Fruit fly (Drosophila melanogaster) whole organism, embryonic: ENCODE data around the gene CG16798.

ENCODE experiments used
- CG11085 ChIP-seq: fragments of 200-800 bp; sonication (Bioruptor generic); IDR thresholded peaks from 2 replicates; pipeline ENCODE4 v1.3.6; 2022; ENCODE audit warnings: missing biosample characterization, missing genetic modification characterization
- CG11695 ChIP-seq: fragments of 200-800 bp; sonication (Bioruptor generic); IDR thresholded peaks from 3 replicates; pipeline ENCODE4 v1.3.6; 2022; ENCODE audit warnings: missing biosample characterization, missing genetic modification characterization
- CG12299 ChIP-seq: fragments of 200-800 bp; sonication (Bioruptor generic); optimal IDR thresholded peaks from 2 replicates; lab custom pipeline; 2018; ENCODE audit warnings: missing biosample characterization, mild to moderate bottlenecking, missing genetic modification characterization
- CG13624 ChIP-seq: fragments of 200-800 bp; sonication (Bioruptor generic); optimal IDR thresholded peaks from 2 replicates; lab custom pipeline; 2016; ENCODE audit warnings: missing biosample characterization, missing genetic modification characterization
- CG15073 ChIP-seq: fragments of 200-800 bp; sonication (Bioruptor generic); optimal IDR thresholded peaks from 2 replicates; lab custom pipeline; 2016; ENCODE audit warnings: missing biosample characterization, missing genetic modification characterization
- CG17186 ChIP-seq: fragments of 200-800 bp; sonication (Bioruptor generic); optimal IDR thresholded peaks from 3 replicates; lab custom pipeline; 2017; ENCODE audit warnings: missing biosample characterization, missing genetic modification reagents, missing genetic modification characterization
- CG17361 ChIP-seq: fragments of 200-800 bp; sonication (Bioruptor generic); IDR thresholded peaks from 3 replicates; pipeline ENCODE4 v1.3.6; 2022; ENCODE audit warnings: missing biosample characterization, missing genetic modification characterization
- CG17568 ChIP-seq: fragments of 200-800 bp; sonication (Bioruptor generic); optimal IDR thresholded peaks from 2 replicates; lab custom pipeline; 2018; ENCODE audit warnings: missing biosample characterization, mild to moderate bottlenecking, missing genetic modification characterization, moderate library complexity
- CG17829 ChIP-seq: fragments of 200-800 bp; optimal IDR thresholded peaks from 2 replicates; lab custom pipeline; 2019; ENCODE audit warnings: missing biosample characterization, mild to moderate bottlenecking, missing genetic modification characterization, moderate library complexity
- CG1792 ChIP-seq: fragments of 200-800 bp; sonication (Bioruptor generic); optimal IDR thresholded peaks from 2 replicates; lab custom pipeline; 2016; ENCODE audit warnings: missing biosample characterization, missing genetic modification characterization
- CG18599 ChIP-seq: fragments of 200-800 bp; sonication (Bioruptor generic); optimal IDR thresholded peaks from 3 replicates; lab custom pipeline; 2017; ENCODE audit warnings: missing biosample characterization, missing genetic modification characterization, mild to moderate bottlenecking, moderate library complexity, missing genetic modification reagents
- CG18619 ChIP-seq: fragments of 200-800 bp; sonication (Bioruptor generic); optimal IDR thresholded peaks from 3 replicates; lab custom pipeline; 2017; ENCODE audit warnings: missing biosample characterization, mild to moderate bottlenecking, missing genetic modification characterization
- CG2678 ChIP-seq: fragments of 200-800 bp; sonication (Bioruptor generic); optimal IDR thresholded peaks from 3 replicates; lab custom pipeline; 2019; ENCODE audit warnings: missing biosample characterization, mild to moderate bottlenecking, missing genetic modification characterization, moderate library complexity
- CG31224 ChIP-seq: fragments of 200-800 bp; sonication (Bioruptor generic); IDR thresholded peaks from 2 replicates; pipeline ENCODE4 v1.3.6; 2022; ENCODE audit warnings: missing biosample characterization, missing genetic modification characterization
- CG32767 ChIP-seq: fragments of 200-800 bp; sonication (Bioruptor generic); IDR thresholded peaks from 2 replicates; pipeline ENCODE4 v1.3.6; 2022; ENCODE audit warnings: missing biosample characterization, missing genetic modification characterization
- CG42726 ChIP-seq: fragments of 200-800 bp; sonication (Bioruptor generic); IDR thresholded peaks from 2 replicates; pipeline ENCODE4 v1.3.6; 2022; ENCODE audit warnings: missing biosample characterization, missing genetic modification characterization; ENCODE audit not compliant: partially characterized antibody
- CG4282 ChIP-seq: fragments of 200-800 bp; sonication (Bioruptor generic); optimal IDR thresholded peaks from 2 replicates; lab custom pipeline; 2016; ENCODE audit warnings: missing biosample characterization, missing genetic modification characterization
- CG4424 ChIP-seq: fragments of 200-800 bp; sonication (Bioruptor generic); optimal IDR thresholded peaks from 3 replicates; lab custom pipeline; 2016; ENCODE audit warnings: missing biosample characterization, missing genetic modification characterization
- CG4820 ChIP-seq: fragments of 200-800 bp; sonication (Bioruptor generic); optimal IDR thresholded peaks from 3 replicates; lab custom pipeline; 2016; ENCODE audit warnings: missing biosample characterization, missing genetic modification characterization
- CG7839 ChIP-seq: fragments of 200-800 bp; sonication (Bioruptor generic); optimal IDR thresholded peaks from 3 replicates; lab custom pipeline; 2018; ENCODE audit warnings: missing biosample characterization, mild to moderate bottlenecking, missing genetic modification characterization, moderate library complexity
- CG7987 ChIP-seq: fragments of 200-800 bp; sonication (Bioruptor generic); optimal IDR thresholded peaks from 2 replicates; lab custom pipeline; 2018; ENCODE audit warnings: missing biosample characterization, mild to moderate bottlenecking, missing genetic modification characterization, moderate library complexity
- CG8924 ChIP-seq: fragments of 200-800 bp; optimal IDR thresholded peaks from 3 replicates; lab custom pipeline; 2019; ENCODE audit warnings: missing biosample characterization, mild to moderate bottlenecking, missing genetic modification characterization, moderate library complexity
- Camta ChIP-seq: fragments of 200-800 bp; sonication (Bioruptor generic); optimal IDR thresholded peaks from 2 replicates; lab custom pipeline; 2016; ENCODE audit warnings: missing biosample characterization, missing genetic modification characterization
- Chrac-16 ChIP-seq: fragments of 200-800 bp; sonication (Bioruptor generic); optimal IDR thresholded peaks from 3 replicates; lab custom pipeline; 2016; ENCODE audit warnings: missing biosample characterization, missing genetic modification characterization
- D19B ChIP-seq: fragments of 200-800 bp; sonication (Bioruptor generic); optimal IDR thresholded peaks from 2 replicates; lab custom pipeline; 2017; ENCODE audit warnings: missing biosample characterization, mild to moderate bottlenecking, missing genetic modification characterization
- Dip2 ChIP-seq: fragments of 200-800 bp; sonication (Bioruptor generic); IDR thresholded peaks from 2 replicates; pipeline ENCODE4 v1.3.6; 2022; ENCODE audit warnings: missing biosample characterization, missing genetic modification characterization
- E2f2 ChIP-seq: fragments of 200-800 bp; sonication (Bioruptor generic); IDR thresholded peaks from 2 replicates; pipeline ENCODE4 v1.3.6; 2022; ENCODE audit warnings: missing biosample characterization, missing genetic modification characterization
- H15 ChIP-seq: fragments of 200-800 bp; sonication (Bioruptor generic); IDR thresholded peaks from 3 replicates; pipeline ENCODE4 v1.3.6; 2022; ENCODE audit warnings: missing biosample characterization, missing genetic modification characterization
- HLH3B ChIP-seq: fragments of 200-800 bp; sonication (Bioruptor generic); IDR thresholded peaks from 2 replicates; pipeline ENCODE4 v1.3.6; 2022; ENCODE audit warnings: missing biosample characterization, missing genetic modification characterization
- HmgD ChIP-seq: fragments of 200-800 bp; sonication (Bioruptor generic); optimal IDR thresholded peaks from 3 replicates; lab custom pipeline; 2016; ENCODE audit warnings: missing biosample characterization, missing genetic modification characterization
- Hmx ChIP-seq: fragments of 200-800 bp; sonication (Bioruptor generic); optimal IDR thresholded peaks from 2 replicates; lab custom pipeline; 2016; ENCODE audit warnings: missing biosample characterization, missing genetic modification characterization
- Hr78 ChIP-seq, 2 experiments: fragments of 200-800 bp in 1 of 2; fragments of >200 bp in 1 of 2; sonication (Bioruptor generic) in 1 of 2; optimal IDR thresholded peaks; 2 replicates each; lab custom pipeline; 2017 to 2019; ENCODE audit warnings: missing biosample characterization in 2 of 2, missing genetic modification characterization in 2 of 2, mild to moderate bottlenecking in 1 of 2, moderate library complexity in 1 of 2
- Kr ChIP-seq: fragments of 200-800 bp; sonication (Bioruptor generic); optimal IDR thresholded peaks from 2 replicates; lab custom pipeline; 2017; ENCODE audit warnings: missing biosample characterization, mild to moderate bottlenecking, missing genetic modification characterization
- Lim3 ChIP-seq: fragments of 200-800 bp; sonication (Bioruptor generic); IDR thresholded peaks from 2 replicates; pipeline ENCODE4 v1.3.6; 2022; ENCODE audit warnings: missing biosample characterization, missing genetic modification characterization
- Lpt ChIP-seq: fragments of >200 bp; optimal IDR thresholded peaks from 2 replicates; lab custom pipeline; 2018; ENCODE audit warnings: missing biosample characterization, missing genetic modification characterization
- NFAT ChIP-seq: fragments of 200-800 bp; sonication (Bioruptor generic); IDR thresholded peaks from 2 replicates; pipeline ENCODE4 v1.3.6; 2022; ENCODE audit warnings: missing biosample characterization, missing genetic modification characterization
- Ravus ChIP-seq: fragments of 200-800 bp; sonication (Bioruptor generic); IDR thresholded peaks from 2 replicates; pipeline ENCODE4 v1.3.6; 2022; ENCODE audit warnings: missing biosample characterization, missing genetic modification characterization
- ara ChIP-seq: fragments of 200-800 bp; sonication (Bioruptor generic); IDR thresholded peaks from 2 replicates; pipeline ENCODE4 v1.3.6; 2022; ENCODE audit warnings: missing biosample characterization, missing genetic modification characterization
- ems ChIP-seq: fragments of 200-800 bp; sonication (Bioruptor generic); optimal IDR thresholded peaks from 3 replicates; lab custom pipeline; 2016; ENCODE audit warnings: missing biosample characterization, missing genetic modification characterization
- fu2 ChIP-seq: fragments of 200-800 bp; sonication (Bioruptor generic); optimal IDR thresholded peaks from 2 replicates; lab custom pipeline; 2016; ENCODE audit warnings: missing biosample characterization, missing genetic modification characterization
- gsb ChIP-seq: fragments of 200-800 bp; sonication (Bioruptor generic); IDR thresholded peaks from 2 replicates; pipeline ENCODE4 v1.3.6; 2022; ENCODE audit warnings: missing biosample characterization, missing genetic modification characterization
- her ChIP-seq: fragments of 200-800 bp; sonication (Bioruptor generic); optimal IDR thresholded peaks from 2 replicates; lab custom pipeline; 2016; ENCODE audit warnings: missing biosample characterization, missing genetic modification characterization
- hkb ChIP-seq, 2 experiments: fragments of 200-800 bp in 1 of 2; fragments of >200 bp in 1 of 2; sonication (Bioruptor generic) in 1 of 2; IDR thresholded peaks in 1 of 2; optimal IDR thresholded peaks in 1 of 2; 2 replicates each; pipeline versions ENCODE4 v1.3.6 to Lab custom; 2017 to 2022; ENCODE audit warnings: missing biosample characterization in 1 of 2, missing genetic modification characterization in 1 of 2
- nmo ChIP-seq: fragments of 200-800 bp; sonication (Bioruptor generic); optimal IDR thresholded peaks from 2 replicates; lab custom pipeline; 2018; ENCODE audit warnings: missing biosample characterization, mild to moderate bottlenecking, missing genetic modification characterization, moderate library complexity
- pita ChIP-seq: fragments of 200-800 bp; sonication (Bioruptor generic); optimal IDR thresholded peaks from 2 replicates; lab custom pipeline; 2017; ENCODE audit warnings: missing biosample characterization, mild to moderate bottlenecking, missing genetic modification characterization
- ro ChIP-seq: fragments of 200-800 bp; sonication (Bioruptor generic); IDR thresholded peaks from 2 replicates; pipeline ENCODE4 v1.3.6; 2022; ENCODE audit warnings: missing biosample characterization, missing genetic modification characterization
- run ChIP-seq: fragments of 200-800 bp; sonication (Bioruptor generic); optimal IDR thresholded peaks from 3 replicates; lab custom pipeline; 2018; ENCODE audit warnings: missing biosample characterization, mild to moderate bottlenecking, missing genetic modification characterization
- sqz ChIP-seq: fragments of 200-800 bp; sonication (Bioruptor generic); optimal IDR thresholded peaks from 3 replicates; lab custom pipeline; 2018; ENCODE audit warnings: missing biosample characterization, mild to moderate bottlenecking, missing genetic modification characterization
- zen2 ChIP-seq: fragments of 200-800 bp; sonication (Bioruptor generic); IDR thresholded peaks from 3 replicates; pipeline ENCODE4 v1.3.6; 2022; ENCODE audit warnings: missing biosample characterization, missing genetic modification characterization; ENCODE audit not compliant: partially characterized antibody

The CG16798 gene

DNA sequence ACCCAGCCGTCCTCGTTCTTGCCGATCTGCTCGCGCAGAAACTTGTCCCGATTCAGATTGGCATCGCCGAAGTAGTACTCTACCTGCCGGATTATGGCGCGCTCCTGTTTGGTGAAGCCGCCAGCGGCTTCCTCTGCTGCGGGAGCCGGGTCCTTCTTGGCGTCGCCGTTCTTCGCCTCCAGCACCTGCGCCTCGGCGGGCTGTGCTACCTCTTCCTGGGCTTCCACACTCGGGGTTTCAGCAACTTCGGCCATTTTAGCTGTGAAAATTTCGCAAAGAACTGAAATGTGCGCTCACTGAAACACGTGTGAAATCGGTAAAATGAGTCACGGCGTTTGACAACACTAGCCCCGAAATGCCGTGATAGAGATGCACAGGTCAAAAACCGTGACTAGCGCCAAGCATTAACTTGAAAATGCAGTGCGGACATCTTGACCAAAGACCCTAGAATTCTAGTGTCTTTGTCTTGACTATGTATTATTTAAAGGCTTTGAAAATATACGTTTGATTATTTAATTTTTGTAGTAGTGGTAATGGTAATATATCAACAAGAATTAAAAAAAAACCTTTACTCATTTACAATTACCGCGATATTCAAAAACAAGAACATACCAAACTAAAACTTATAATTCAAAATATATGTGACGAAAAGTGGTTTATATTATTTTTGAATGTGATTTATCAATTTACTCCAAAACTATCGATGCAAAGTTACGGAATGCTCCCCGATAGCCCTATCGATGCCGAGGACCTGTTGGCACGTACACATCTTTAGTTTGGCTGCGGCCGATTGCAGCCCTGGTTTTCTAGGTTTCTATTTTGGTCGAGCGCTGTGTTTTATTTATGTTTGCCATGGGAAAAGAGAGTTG is 32.3 kb downstream of the CG16798 start, which contains the start of the genes La and RtGEF (continued):
- no peak for TF ChIP-seq CG1792 (GFP tag; lab: Kevin White, UChicago)
- TF ChIP-seq CG32767, result no peak
- TF ChIP-seq CG17568, result no peak
- peak; percentile 56 for TF ChIP-seq CG2678 (tag; lab: Kevin White, UChicago)
- TF ChIP-seq her (GFP tag; lab: Kevin White, UChicago), result peak; percentile 31
- peak; percentile 58 for TF ChIP-seq fu2 (GFP tag; lab: Kevin White, UChicago)
- TF ChIP-seq CG18619 (GFP tag; lab: Kevin White, UChicago), result peak; percentile 30
- TF ChIP-seq CG15073 (GFP tag; lab: Kevin White, UChicago), result no peak
- TF ChIP-seq Ravus (GFP tag; lab: Robert Waterston, UW), result no peak
- no peak for TF ChIP-seq gsb (GFP tag; lab: Robert Waterston, UW)
- peak; percentile 48 for TF ChIP-seq CG4820 (GFP tag; lab: Kevin White, UChicago)
- 0 out of 3 replicates have a peak, but pooled peaks have one; percentile 19 for TF ChIP-seq H15 (GFP tag; lab: Robert Waterston, UW)
- no peak for TF ChIP-seq Lim3
- peak; percentile 53 for TF ChIP-seq Camta (GFP tag; lab: Kevin White, UChicago)
- TF ChIP-seq CG4282 (GFP tag; lab: Kevin White, UChicago), result no peak
- peak; percentile 73 for TF ChIP-seq nmo
- no peak for TF ChIP-seq sqz (GFP tag; lab: Kevin White, UChicago)
- no peak for TF ChIP-seq CG12299 (tag; lab: Kevin White, UChicago)
- TF ChIP-seq ems (GFP tag; lab: Kevin White, UChicago), result peak; percentile 22
- TF ChIP-seq Lpt (GFP tag; lab: Kevin White, UChicago), result no peak
- peak; percentile 77 for TF ChIP-seq NFAT
- TF ChIP-seq HLH3B, result no peak
- TF ChIP-seq CG4424 (GFP tag; lab: Kevin White, UChicago), result peak; percentile 69
- TF ChIP-seq Hmx (GFP tag; lab: Kevin White, UChicago), result peak; percentile 13
- TF ChIP-seq CG11085 (GFP tag; lab: Robert Waterston, UW), result peak; percentile 7; the same call in 1 of the 2 replicates
- peak; percentile 37 for TF ChIP-seq Chrac-16
- peak; percentile 39 for TF ChIP-seq CG7839 (tag; lab: Kevin White, UChicago)
- TF ChIP-seq CG42726, result peak; percentile 98
- TF ChIP-seq E2f2 (GFP tag; lab: Robert Waterston, UW), result peak; percentile 41
- peak; percentile 77 for TF ChIP-seq CG17361 (GFP tag; lab: Robert Waterston, UW)
- no peak for TF ChIP-seq HmgD (GFP tag; lab: Kevin White, UChicago)
- no peak for TF ChIP-seq ro
- peak; percentile 46 for TF ChIP-seq CG17829
- TF ChIP-seq run, result no peak
- no peak for TF ChIP-seq Kr (GFP tag; lab: Kevin White, UChicago)
- TF ChIP-seq zen2 (GFP tag; lab: Robert Waterston, UW), result peak; percentile 96
- peak; percentile 38 for TF ChIP-seq CG18599 (GFP tag; lab: Kevin White, UChicago)
- no peak for TF ChIP-seq hkb (optimal IDR thresholded peaks at IDR 0.05; lab: Kevin White, UChicago)
- TF ChIP-seq hkb (GFP tag; IDR thresholded peaks at IDR 0.05; lab: Robert Waterston, UW), result no peak
- TF ChIP-seq CG7987, result no peak
- peak; percentile 18 for TF ChIP-seq D19B (GFP tag; lab: Kevin White, UChicago)
- peak; percentile 33 for TF ChIP-seq CG8924 (tag; lab: Kevin White, UChicago)
- no peak for TF ChIP-seq CG11695 (GFP tag; lab: Robert Waterston, UW)
- no peak for TF ChIP-seq CG31224 (GFP tag; lab: Robert Waterston, UW)
- peak; percentile 54 for TF ChIP-seq CG13624
- no peak for TF ChIP-seq pita (GFP tag; lab: Kevin White, UChicago)
- TF ChIP-seq CG17186 (GFP tag; lab: Kevin White, UChicago), result peak; percentile 42
- TF ChIP-seq Dip2, result no peak
- no peak for TF ChIP-seq Hr78 (GFP tag; optimal IDR thresholded peaks at IDR 0.05; lab: Kevin White, UChicago)
- TF ChIP-seq ara (GFP tag; lab: Robert Waterston, UW), result no peak; the same call in 1 of the 2 replicates
